Fruit fly (Drosophila melanogaster): Measurements from ENCODE around the gene Teh4.

DNA sequence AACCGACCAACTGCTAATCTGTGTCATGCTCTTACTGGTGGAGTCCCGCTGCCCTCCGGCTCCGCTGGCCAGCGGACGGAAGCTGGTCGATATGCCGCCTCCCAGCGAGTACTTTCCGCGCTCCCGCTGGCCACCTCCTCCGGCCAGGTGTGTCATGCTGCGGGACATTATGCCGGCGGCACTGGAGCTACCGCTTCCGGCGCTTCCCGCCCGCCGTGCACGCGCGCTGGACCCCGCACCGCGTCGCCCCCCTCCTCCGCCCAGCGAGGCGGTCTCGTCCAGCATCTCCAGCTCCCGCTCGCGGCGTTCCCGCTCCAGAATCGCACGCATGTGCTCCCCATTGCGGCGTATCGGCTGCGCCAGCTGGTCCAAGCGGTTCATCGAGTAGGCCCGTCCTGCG is 49.5 kb downstream of the Teh4 start:
- TF ChIP-seq CG7928 (GFP tag; optimal IDR thresholded peaks at IDR 0.05) (no peak), Lhr (GFP tag; optimal IDR thresholded peaks at IDR 0.05) (no peak), CG16863 (GFP tag; optimal IDR thresholded peaks at IDR 0.05) (no peak), CG17912 (GFP tag; optimal IDR thresholded peaks at IDR 0.05) (no peak), CG2875 (GFP tag; optimal IDR thresholded peaks at IDR 0.05) (no peak)

Measured in whole organism, embryonic.